Worm (Caenorhabditis elegans) whole organism, L1 larva: ENCODE results near the gene sna-3.

ENCODE experiments used
- elt-2 ChIP-seq: sonication (generic microtip); optimal IDR thresholded peaks from 2 replicates; lab custom pipeline; 2016; ENCODE audit warnings: missing genetic modification characterization, mild to moderate bottlenecking, inconsistent platforms, missing compliant biosample characterization, missing genetic modification reagents
- lsy-2 ChIP-seq, 2 experiments: fragments of 150-350 bp; optimal IDR thresholded peaks; 2 replicates each; lab custom pipeline; 2014; ENCODE audit warnings: missing biosample characterization in 2 of 2, missing genetic modification characterization in 2 of 2
- nhr-12 ChIP-seq: sonication (generic microtip); optimal IDR thresholded peaks from 2 replicates; lab custom pipeline; 2017; ENCODE audit warnings: missing biosample characterization, missing genetic modification characterization
- nhr-237 ChIP-seq: fragments of 150-350 bp; optimal IDR thresholded peaks from 2 replicates; lab custom pipeline; 2014; ENCODE audit warnings: missing biosample characterization, missing genetic modification characterization
- nhr-71 ChIP-seq: sonication (generic microtip); optimal IDR thresholded peaks from 2 replicates; lab custom pipeline; 2016; ENCODE audit warnings: mild to moderate bottlenecking, missing genetic modification characterization, moderate library complexity, missing compliant biosample characterization
- pag-3 ChIP-seq: sonication (generic microtip); optimal IDR thresholded peaks from 2 replicates; lab custom pipeline; 2017; ENCODE audit warnings: missing genetic modification characterization, mild to moderate bottlenecking, missing compliant biosample characterization, antibody characterized with exemption, borderline replicate concordance; ENCODE audit not compliant: insufficient read depth
- skn-1 ChIP-seq: fragments of 150-350 bp; optimal IDR thresholded peaks from 2 replicates; lab custom pipeline; 2014; ENCODE audit warnings: missing biosample characterization, missing genetic modification characterization
- sptf-1 ChIP-seq: fragments of 150-350 bp; optimal IDR thresholded peaks from 2 replicates; lab custom pipeline; 2014; ENCODE audit warnings: missing biosample characterization, missing genetic modification characterization
- tbx-2 ChIP-seq: sonication (generic microtip); optimal IDR thresholded peaks from 2 replicates; lab custom pipeline; 2016; ENCODE audit warnings: missing genetic modification characterization, missing compliant biosample characterization
- unc-62 ChIP-seq: fragments of 150-350 bp; optimal IDR thresholded peaks from 2 replicates; lab custom pipeline; 2014; ENCODE audit warnings: missing biosample characterization, missing genetic modification reagents, missing genetic modification characterization
- zag-1 ChIP-seq: fragments of 150-350 bp; optimal IDR thresholded peaks from 2 replicates; lab custom pipeline; 2014; ENCODE audit warnings: missing biosample characterization, missing genetic modification characterization

- TF ChIP-seq nhr-12 (tag; lab: Kevin White, UChicago): no peak
- TF ChIP-seq zag-1 (tag; lab: Kevin White, UChicago): no peak
- no peak for TF ChIP-seq nhr-71 (tag; lab: Kevin White, UChicago)
- TF ChIP-seq tbx-2 (tag; lab: Kevin White, UChicago): no peak
- no peak for TF ChIP-seq nhr-237 (tag; lab: Kevin White, UChicago)
- no peak for TF ChIP-seq lsy-2 (tag; optimal IDR thresholded peaks at IDR 0.05; lab: Kevin White, UChicago)
- no peak for TF ChIP-seq unc-62 (GFP tag; lab: Kevin White, UChicago)
- TF ChIP-seq sptf-1 (tag; lab: Kevin White, UChicago): no peak
- no peak for TF ChIP-seq skn-1 (tag; lab: Kevin White, UChicago)
- no peak for TF ChIP-seq elt-2
- no peak for TF ChIP-seq pag-3 (tag; lab: Kevin White, UChicago)
Observed at ce11 chrIII:6221403-6221802, 15.4 kb upstream of the sna-3 start.
